Fruit fly (Drosophila melanogaster) whole organism, adult: ENCODE measurements around the gene CG32055.

Experiments used
- CG11617 ChIP-seq: fragments of 200-800 bp; sonication (Bioruptor generic); optimal IDR thresholded peaks from 2 replicates; lab custom pipeline; 2017; ENCODE audit warnings: mild to moderate bottlenecking, missing biosample characterization, missing genetic modification reagents, missing genetic modification characterization
- CG12768 ChIP-seq: fragments of 200-800 bp; sonication (Bioruptor generic); optimal IDR thresholded peaks from 2 replicates; lab custom pipeline; 2017; ENCODE audit warnings: missing biosample characterization, missing genetic modification characterization, mild to moderate bottlenecking, moderate library complexity, missing genetic modification reagents
- CG1620 ChIP-seq: fragments of 200-800 bp; sonication (Bioruptor generic); optimal IDR thresholded peaks from 2 replicates; lab custom pipeline; 2016; ENCODE audit warnings: missing biosample characterization, missing genetic modification characterization
- CG5204 ChIP-seq: fragments of 200-800 bp; sonication (Bioruptor generic); optimal IDR thresholded peaks from 2 replicates; lab custom pipeline; 2016; ENCODE audit warnings: missing biosample characterization, missing genetic modification characterization
- Crg-1 ChIP-seq: fragments of 200-800 bp; sonication (Bioruptor generic); optimal IDR thresholded peaks from 2 replicates; lab custom pipeline; 2016; ENCODE audit warnings: missing biosample characterization, missing genetic modification characterization
- Mnt ChIP-seq: fragments of 200-800 bp; sonication (Bioruptor generic); optimal IDR thresholded peaks from 2 replicates; lab custom pipeline; 2016; ENCODE audit warnings: missing biosample characterization, mild to moderate bottlenecking, missing genetic modification characterization
- kay ChIP-seq: fragments of 200-800 bp; sonication (Bioruptor generic); peaks from one replicate; lab custom pipeline; 2016; ENCODE audit warnings: missing biosample characterization, missing genetic modification characterization, borderline replicate concordance
- ovo ChIP-seq: fragments of 200-800 bp; sonication (Bioruptor generic); optimal IDR thresholded peaks from 2 replicates; lab custom pipeline; 2016; ENCODE audit warnings: missing biosample characterization, missing genetic modification characterization

DNA sequence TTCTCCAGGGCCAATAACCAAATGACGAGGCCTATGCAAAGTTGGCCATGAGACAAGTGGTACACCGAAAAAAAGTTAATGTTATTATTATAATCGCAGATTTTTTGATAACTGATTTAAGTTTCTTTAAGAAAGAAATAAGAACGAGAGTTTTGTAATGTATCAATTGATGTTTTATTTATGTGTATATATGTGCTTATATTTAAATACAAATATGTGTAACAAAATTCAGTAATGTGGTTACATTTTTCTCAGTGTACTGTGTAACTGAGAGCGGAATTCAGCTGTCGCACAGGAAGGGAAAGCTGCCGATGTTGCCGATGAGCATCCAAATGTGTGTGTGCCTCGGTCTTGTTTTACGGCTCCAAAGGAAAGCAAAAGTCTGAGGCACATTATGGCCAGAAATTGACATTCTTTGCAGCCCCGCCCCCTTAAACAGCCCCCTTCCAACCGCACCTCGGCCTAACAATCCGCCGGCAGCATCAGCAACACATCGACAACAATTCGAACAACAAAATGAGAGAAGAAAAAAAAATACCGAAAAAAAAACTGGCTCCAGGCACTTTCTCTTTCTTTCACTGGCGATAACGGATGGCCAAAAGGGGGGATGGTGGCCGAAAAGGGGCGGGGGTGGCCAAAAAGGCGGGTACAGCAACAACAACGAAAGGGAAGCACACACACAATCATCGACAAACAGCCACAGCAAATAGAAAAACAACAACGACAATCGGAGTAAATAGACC lies 13.6 kb downstream of the CG32055 start:
- TF ChIP-seq CG11617 (GFP tag; lab: Kevin White, UChicago) (no peak), kay (no peak), Mnt (GFP tag; lab: Kevin White, UChicago) (no peak), CG5204 (no peak), Crg-1 (GFP tag; lab: Kevin White, UChicago) (no peak), CG12768 (GFP tag; lab: Kevin White, UChicago) (no peak), CG1620 (GFP tag; lab: Kevin White, UChicago) (no peak), ovo (no peak)
